Worm (Caenorhabditis elegans) whole organism, late embryonic: ENCODE data around the gene K06A4.7.

ENCODE experiments used
- C08G9.2 ChIP-seq: sonication (generic microtip); optimal IDR thresholded peaks from 2 replicates; lab custom pipeline; 2016; ENCODE audit warnings: mild to moderate bottlenecking, missing genetic modification characterization, moderate library complexity, missing compliant biosample characterization
- C38D4.7 ChIP-seq: fragments of 200-800 bp; sonication (Bioruptor generic); optimal IDR thresholded peaks from 2 replicates; lab custom pipeline; 2018; ENCODE audit warnings: mild to moderate bottlenecking, missing genetic modification characterization, moderate library complexity, missing compliant biosample characterization
- K02D7.2 ChIP-seq: sonication (generic microtip); optimal IDR thresholded peaks from 2 replicates; lab custom pipeline; 2017; ENCODE audit warnings: mild to moderate bottlenecking, missing genetic modification characterization, missing compliant biosample characterization
- K09A11.1 ChIP-seq: sonication (generic microtip); optimal IDR thresholded peaks from 2 replicates; lab custom pipeline; 2017; ENCODE audit warnings: antibody characterized with exemption, mild to moderate bottlenecking, missing genetic modification characterization, missing compliant biosample characterization; ENCODE audit not compliant: insufficient read depth
- ama-1 ChIP-seq: fragments of 150-350 bp; optimal IDR thresholded peaks from 2 replicates; lab custom pipeline; 2014
- ceh-19 ChIP-seq: fragments of 200-800 bp; sonication (Bioruptor generic); optimal IDR thresholded peaks from 2 replicates; lab custom pipeline; 2018; ENCODE audit warnings: mild to moderate bottlenecking, missing genetic modification characterization, missing compliant biosample characterization
- ceh-31 ChIP-seq: sonication (generic microtip); optimal IDR thresholded peaks from 2 replicates; lab custom pipeline; 2016; ENCODE audit warnings: missing genetic modification characterization, missing compliant biosample characterization
- ceh-34 ChIP-seq: sonication (generic microtip); optimal IDR thresholded peaks from 2 replicates; lab custom pipeline; 2016; ENCODE audit warnings: mild to moderate bottlenecking, missing genetic modification characterization, missing compliant biosample characterization
- ceh-6 ChIP-seq: fragments of 200-800 bp; sonication (Bioruptor generic); optimal IDR thresholded peaks from 2 replicates; lab custom pipeline; 2018; ENCODE audit warnings: mild to moderate bottlenecking, missing genetic modification characterization, missing compliant biosample characterization
- che-1 ChIP-seq: sonication (generic microtip); optimal IDR thresholded peaks from 2 replicates; lab custom pipeline; 2016; ENCODE audit warnings: mild to moderate bottlenecking, missing genetic modification characterization, missing compliant biosample characterization
- dve-1 ChIP-seq: sonication (generic microtip); optimal IDR thresholded peaks from 2 replicates; lab custom pipeline; 2017; ENCODE audit warnings: antibody characterized with exemption, mild to moderate bottlenecking, missing genetic modification characterization, missing compliant biosample characterization
- elt-2 ChIP-seq: sonication (generic microtip); optimal IDR thresholded peaks from 2 replicates; lab custom pipeline; 2016; ENCODE audit warnings: missing genetic modification reagents, missing genetic modification characterization, missing compliant biosample characterization
- fax-1 ChIP-seq: sonication (generic microtip); optimal IDR thresholded peaks from 2 replicates; lab custom pipeline; 2016; ENCODE audit warnings: missing genotype, missing genetic modification characterization, missing compliant biosample characterization
- fkh-6 ChIP-seq: sonication (generic microtip); optimal IDR thresholded peaks from 2 replicates; lab custom pipeline; 2016; ENCODE audit warnings: missing genetic modification characterization, missing compliant biosample characterization
- hlh-13 ChIP-seq: fragments of 200-800 bp; sonication (Bioruptor generic); optimal IDR thresholded peaks from 2 replicates; lab custom pipeline; 2018; ENCODE audit warnings: mild to moderate bottlenecking, missing genetic modification characterization, missing compliant biosample characterization
- hlh-15 ChIP-seq: sonication (generic microtip); optimal IDR thresholded peaks from 2 replicates; lab custom pipeline; 2016; ENCODE audit warnings: missing genetic modification characterization, missing compliant biosample characterization
- hlh-30 ChIP-seq: sonication (generic microtip); optimal IDR thresholded peaks from 2 replicates; lab custom pipeline; 2017; ENCODE audit warnings: antibody characterized with exemption, missing genetic modification characterization, missing compliant biosample characterization; ENCODE audit not compliant: insufficient read depth
- hlh-8 ChIP-seq: sonication (generic microtip); optimal IDR thresholded peaks from 2 replicates; lab custom pipeline; 2016; ENCODE audit warnings: missing genotype, missing genetic modification characterization, missing compliant biosample characterization
- lim-6 ChIP-seq: sonication (generic microtip); optimal IDR thresholded peaks from 2 replicates; lab custom pipeline; 2016; ENCODE audit warnings: missing genetic modification characterization, missing compliant biosample characterization
- mec-3 ChIP-seq: sonication (generic microtip); optimal IDR thresholded peaks from 2 replicates; lab custom pipeline; 2016; ENCODE audit warnings: borderline replicate concordance, missing genetic modification characterization, missing compliant biosample characterization
- nfya-1 ChIP-seq: sonication (generic microtip); optimal IDR thresholded peaks from 2 replicates; lab custom pipeline; 2017; ENCODE audit warnings: missing genetic modification characterization, mild to moderate bottlenecking, missing compliant biosample characterization, antibody characterized with exemption, moderate library complexity
- nhr-11 ChIP-seq: fragments of 150-350 bp; optimal IDR thresholded peaks from 2 replicates; lab custom pipeline; 2014; ENCODE audit warnings: missing biosample characterization, missing genetic modification characterization
- nhr-232 ChIP-seq: sonication (generic microtip); optimal IDR thresholded peaks from 2 replicates; lab custom pipeline; 2016; ENCODE audit warnings: missing genetic modification characterization, missing compliant biosample characterization
- npax-4 ChIP-seq: sonication (generic microtip); optimal IDR thresholded peaks from 2 replicates; lab custom pipeline; 2016; ENCODE audit warnings: missing genetic modification characterization, missing compliant biosample characterization
- odd-2 ChIP-seq: sonication (generic microtip); optimal IDR thresholded peaks from 2 replicates; lab custom pipeline; 2017; ENCODE audit warnings: antibody characterized with exemption, mild to moderate bottlenecking, missing genetic modification characterization, missing compliant biosample characterization
- pat-9 ChIP-seq: fragments of 200-800 bp; sonication (Bioruptor generic); optimal IDR thresholded peaks from 2 replicates; lab custom pipeline; 2018; ENCODE audit warnings: mild to moderate bottlenecking, missing genetic modification characterization, moderate library complexity, missing compliant biosample characterization
- pax-1 ChIP-seq: fragments of 150-350 bp; optimal IDR thresholded peaks from 2 replicates; lab custom pipeline; 2014; ENCODE audit warnings: missing biosample characterization, missing genetic modification characterization
- pqm-1 ChIP-seq: sonication (generic microtip); optimal IDR thresholded peaks from 2 replicates; lab custom pipeline; 2016; ENCODE audit warnings: missing genetic modification characterization, missing compliant biosample characterization
- pros-1 ChIP-seq: fragments of 150-350 bp; optimal IDR thresholded peaks from 2 replicates; lab custom pipeline; 2014; ENCODE audit warnings: missing biosample characterization, missing genetic modification reagents, missing genetic modification characterization
- rnt-1 ChIP-seq: sonication (generic microtip); optimal IDR thresholded peaks from 2 replicates; lab custom pipeline; 2016; ENCODE audit warnings: missing genetic modification characterization, missing compliant biosample characterization
- sox-4 ChIP-seq: sonication (generic microtip); optimal IDR thresholded peaks from 2 replicates; lab custom pipeline; 2017; ENCODE audit warnings: mild to moderate bottlenecking, missing genetic modification characterization, inconsistent platforms, missing compliant biosample characterization
- syd-9 ChIP-seq: sonication (generic microtip); optimal IDR thresholded peaks from 2 replicates; lab custom pipeline; 2016; ENCODE audit warnings: mild to moderate bottlenecking, missing genetic modification characterization, moderate library complexity, missing compliant biosample characterization
- tbx-2 ChIP-seq: sonication (generic microtip); optimal IDR thresholded peaks from 2 replicates; lab custom pipeline; 2016; ENCODE audit warnings: missing genetic modification characterization, missing compliant biosample characterization
- ttx-3 ChIP-seq: sonication (generic microtip); optimal IDR thresholded peaks from 2 replicates; lab custom pipeline; 2016; ENCODE audit warnings: missing genetic modification reagents, missing genetic modification characterization, missing compliant biosample characterization
- unc-3 ChIP-seq, 2 experiments: fragments of 200-800 bp in 1 of 2; sonication (Bioruptor generic) in 1 of 2; sonication (generic microtip) in 1 of 2; conservative IDR thresholded peaks in 1 of 2; optimal IDR thresholded peaks in 1 of 2; 2 replicates each; pipeline versions ENCODE4 v1.3.6 to Lab custom; 2016 to 2022; ENCODE audit warnings: missing compliant biosample characterization in 2 of 2, missing genetic modification characterization in 2 of 2, missing genetic modification reagents in 1 of 2
- unc-42 ChIP-seq: sonication (generic microtip); optimal IDR thresholded peaks from 2 replicates; lab custom pipeline; 2016; ENCODE audit warnings: missing genotype, missing genetic modification characterization, missing compliant biosample characterization
- unc-86 ChIP-seq: sonication (generic microtip); optimal IDR thresholded peaks from 2 replicates; lab custom pipeline; 2016; ENCODE audit warnings: missing genetic modification characterization, missing compliant biosample characterization
- ztf-16 ChIP-seq: sonication (generic microtip); optimal IDR thresholded peaks from 2 replicates; lab custom pipeline; 2017; ENCODE audit warnings: missing genetic modification characterization, missing compliant biosample characterization

K06A4.7 gene

DNA sequence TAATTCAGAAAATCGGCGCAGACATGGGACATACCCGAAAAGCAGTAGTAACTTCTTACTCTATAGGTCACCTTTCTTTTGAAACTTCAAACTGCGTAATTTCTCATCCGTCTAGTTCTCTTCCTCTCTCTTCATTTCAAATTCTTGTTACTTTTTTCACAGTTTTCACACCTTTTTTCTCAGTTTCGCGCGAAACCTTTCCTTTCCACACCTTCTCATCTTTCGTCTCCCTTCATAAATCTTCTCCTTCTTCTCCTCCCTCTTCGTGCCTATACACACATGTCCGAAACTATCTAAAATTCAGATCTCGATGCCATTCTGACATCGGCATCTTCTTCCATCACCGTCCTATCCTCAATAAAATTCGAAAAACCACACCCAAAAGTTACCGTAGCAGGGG lies 47.5 kb downstream of the K06A4.7 start, which contains the start of gene wdr-62:
Gene wdr-62, plus strand, starts transcription at position 301 of the 400 bp plus-strand sequence.
- no peak for TF ChIP-seq npax-4 (tag; lab: Kevin White, UChicago)
- no peak for TF ChIP-seq C08G9.2
- TF ChIP-seq che-1, result no peak
- no peak for TF ChIP-seq ztf-16 (tag; lab: Kevin White, UChicago)
- TF ChIP-seq fax-1 (tag; lab: Kevin White, UChicago), result no peak
- no peak for TF ChIP-seq nfya-1 (tag; lab: Kevin White, UChicago)
- TF ChIP-seq ttx-3 (tag; lab: Kevin White, UChicago), result no peak
- TF ChIP-seq ama-1 (lab: Kevin White, UChicago), result no peak
- no peak for TF ChIP-seq hlh-13
- no peak for TF ChIP-seq fkh-6 (tag; lab: Kevin White, UChicago)
- TF ChIP-seq pax-1 (tag; lab: Kevin White, UChicago), result no peak
- no peak for TF ChIP-seq pqm-1 (tag; lab: Kevin White, UChicago)
- no peak for TF ChIP-seq rnt-1 (tag; lab: Kevin White, UChicago)
- TF ChIP-seq ceh-31 (tag; lab: Kevin White, UChicago), result no peak
- no peak for TF ChIP-seq syd-9 (tag; lab: Kevin White, UChicago)
- no peak for TF ChIP-seq K09A11.1
- TF ChIP-seq lim-6 (tag; lab: Kevin White, UChicago), result no peak

DNA sequence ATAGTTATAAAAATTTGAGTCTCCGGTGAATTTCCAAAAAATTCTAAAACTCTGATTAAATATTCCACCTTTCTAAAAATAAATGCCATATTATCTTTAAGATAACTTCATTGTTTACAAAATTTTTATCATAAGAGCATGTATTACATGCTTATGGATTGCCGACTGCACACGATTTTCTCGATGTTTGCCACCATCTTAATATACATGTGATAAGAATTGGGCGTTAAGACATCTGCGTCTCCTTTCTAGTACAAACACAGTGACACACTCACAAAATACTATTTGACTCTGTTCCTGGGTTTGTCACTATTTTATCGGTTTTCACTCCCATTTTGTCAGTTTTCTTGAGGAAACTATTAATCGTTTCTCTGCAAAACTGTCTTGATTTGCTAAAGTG lies 48.2 kb downstream of the K06A4.7 start:
- peak; percentile 88 for TF ChIP-seq elt-2 (tag; lab: Kevin White, UChicago)
- peak; percentile 35 for TF ChIP-seq pqm-1 (tag; lab: Kevin White, UChicago)
- TF ChIP-seq fkh-6 (tag; lab: Kevin White, UChicago), result no peak

DNA sequence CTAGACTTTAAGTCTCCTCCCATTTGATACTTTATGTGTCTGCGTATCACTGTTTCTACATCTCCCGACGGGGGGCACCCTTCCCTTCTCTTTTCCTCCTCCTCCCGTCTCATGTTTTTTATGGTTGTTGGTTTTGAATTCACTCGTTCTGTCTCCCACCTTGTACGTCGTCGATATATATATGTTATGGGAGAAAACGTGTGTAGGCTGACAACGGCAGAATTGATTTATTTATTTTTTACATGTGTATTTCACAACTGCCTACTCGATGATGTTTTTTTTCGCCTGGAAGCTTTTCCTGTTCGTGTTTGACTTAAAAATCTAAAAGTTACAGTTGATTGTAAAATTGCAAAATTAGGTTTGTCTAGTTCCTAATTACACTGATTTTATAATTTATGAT lies 48.8 kb downstream of the K06A4.7 start:
- TF ChIP-seq nfya-1 (tag; lab: Kevin White, UChicago) (no peak), hlh-8 (tag; lab: Kevin White, UChicago) (no peak), C38D4.7 (GFP tag; lab: Kevin White, UChicago) (no peak), dve-1 (no peak), unc-42 (tag; lab: Kevin White, UChicago) (no peak), ceh-34 (peak; percentile 15)

DNA sequence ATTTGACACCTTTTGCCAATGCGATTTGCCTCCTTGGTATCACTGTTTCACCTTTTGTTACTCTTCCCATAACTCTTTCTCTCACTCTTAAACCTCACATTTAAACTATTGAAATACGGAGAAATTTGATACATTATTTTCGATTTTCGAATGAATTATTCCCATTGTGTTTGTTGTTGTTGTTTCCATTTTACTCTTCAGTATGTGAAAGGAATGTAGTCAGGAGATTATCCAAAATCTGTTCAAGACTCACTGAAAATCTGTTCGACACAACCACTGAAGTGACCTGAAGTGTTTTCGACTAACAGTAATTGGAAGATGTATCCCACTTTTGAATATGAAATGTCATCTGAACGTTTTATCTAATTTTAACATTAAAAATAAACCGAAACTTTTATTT lies 50.2 kb downstream of the K06A4.7 start:
- TF ChIP-seq pax-1 (tag; lab: Kevin White, UChicago) (no peak), hlh-15 (tag; lab: Kevin White, UChicago) (no peak), nhr-232 (tag; lab: Kevin White, UChicago) (no peak), pros-1 (no peak), elt-2 (tag; lab: Kevin White, UChicago) (no peak), mec-3 (tag; lab: Kevin White, UChicago) (no peak), npax-4 (tag; lab: Kevin White, UChicago) (no peak), K02D7.2 (no peak), ttx-3 (tag; lab: Kevin White, UChicago) (no peak), hlh-30 (no peak), tbx-2 (tag; lab: Kevin White, UChicago) (no peak)

DNA sequence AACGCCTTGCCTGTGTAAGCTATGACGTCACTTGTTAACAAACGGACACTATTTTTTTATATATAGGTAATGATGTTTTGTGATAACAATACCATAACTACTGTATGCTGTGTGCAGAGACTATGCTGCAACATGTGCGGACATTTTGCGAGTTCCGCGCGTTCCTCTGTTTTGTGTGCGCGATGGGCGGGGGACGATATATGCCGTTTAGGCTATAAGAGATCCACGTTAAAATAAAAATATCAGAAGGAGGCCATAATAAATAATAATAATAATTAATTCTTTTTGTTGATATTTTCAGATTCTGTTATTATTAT lies 51.3 kb downstream of the K06A4.7 start:
- TF ChIP-seq C08G9.2 (no peak), nhr-232 (tag; lab: Kevin White, UChicago) (no peak), pqm-1 (tag; lab: Kevin White, UChicago) (no peak), fax-1 (tag; lab: Kevin White, UChicago) (no peak), unc-42 (tag; lab: Kevin White, UChicago) (no peak), hlh-15 (tag; lab: Kevin White, UChicago) (no peak), odd-2 (tag; lab: Kevin White, UChicago) (no peak), ceh-19 (GFP tag; lab: Kevin White, UChicago) (no peak), ceh-6 (GFP tag; lab: Kevin White, UChicago) (no peak), hlh-30 (no peak), pat-9 (no peak), unc-86 (tag; lab: Kevin White, UChicago) (no peak), unc-3 (GFP tag; conservative IDR thresholded peaks at IDR 0.05; lab: Robert Waterston, UW) (no peak), unc-3 (tag; optimal IDR thresholded peaks at IDR 0.05; lab: Kevin White, UChicago) (no peak), nhr-11 (tag; lab: Kevin White, UChicago) (no peak), sox-4 (no peak)
- TF ChIP-seq, all 69 proteins: peak for 0
